Worm (Caenorhabditis elegans): ENCODE results near the gene ttr-26.

DNA sequence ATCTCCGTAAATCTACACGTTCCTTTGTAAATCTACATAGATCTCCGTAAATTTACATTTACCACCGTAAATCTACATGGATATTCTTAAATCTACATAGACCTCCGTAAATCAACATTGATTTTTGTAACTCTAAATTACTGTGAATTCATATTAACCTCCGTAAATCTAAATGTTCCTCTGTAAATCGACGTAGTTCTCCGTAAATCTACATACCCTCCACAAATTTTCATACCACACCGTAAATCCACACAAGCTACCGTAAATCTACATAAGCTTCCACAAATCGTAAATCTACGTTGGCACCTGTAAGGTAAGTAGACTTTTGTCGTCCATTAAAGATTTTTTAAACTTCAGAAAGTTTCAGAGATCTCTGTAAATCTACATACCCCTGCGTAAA, 25.0 kb upstream of the ttr-26 start:
- no peak for TF ChIP-seq skn-1 (tag; optimal IDR thresholded peaks at IDR 0.05)
- TF ChIP-seq unc-62 (GFP tag; optimal IDR thresholded peaks at IDR 0.05) = no peak
- no peak for TF ChIP-seq mdl-1 (tag; optimal IDR thresholded peaks at IDR 0.05)
- TF ChIP-seq lin-39 (tag; optimal IDR thresholded peaks at IDR 0.05) = no peak
- no peak for TF ChIP-seq jun-1 (tag; optimal IDR thresholded peaks at IDR 0.05)
- no peak for TF ChIP-seq nhr-28 (tag; optimal IDR thresholded peaks at IDR 0.05)
- no peak for TF ChIP-seq pqm-1 (tag; optimal IDR thresholded peaks at IDR 0.05)
- no peak for TF ChIP-seq mml-1 (tag; optimal IDR thresholded peaks at IDR 0.05)
- no peak for TF ChIP-seq nhr-237 (tag; optimal IDR thresholded peaks at IDR 0.05)
- TF ChIP-seq daf-12 (tag; optimal IDR thresholded peaks at IDR 0.05) = no peak
- no peak for TF ChIP-seq egl-27 (tag; optimal IDR thresholded peaks at IDR 0.05)
- TF ChIP-seq ztf-11 (tag; optimal IDR thresholded peaks at IDR 0.05) = no peak

All from whole organism, L3 larva.